Worm (Caenorhabditis elegans) whole organism, young adult: Measurements from ENCODE around the gene msp-59.
"Not testable (repeated sequence)": the region's sequence is repeated elsewhere in the genome, so short reads cannot be mapped to it uniquely, and the experiment has no call there.

Source experiments
- F10E7.11 ChIP-seq: sonication (generic microtip); optimal IDR thresholded peaks from 2 replicates; lab custom pipeline; 2017; ENCODE audit warnings: mild to moderate bottlenecking, missing genetic modification characterization, moderate library complexity, missing compliant biosample characterization
- F33H1.4 ChIP-seq: fragments of 200-800 bp; sonication (Bioruptor generic); IDR thresholded peaks from 2 replicates; pipeline ENCODE4 v1.3.6; 2022; ENCODE audit warnings: missing genetic modification reagents, missing genetic modification characterization, missing compliant biosample characterization
- K12H6.12 ChIP-seq: fragments of 200-800 bp; sonication (Bioruptor generic); optimal IDR thresholded peaks from 2 replicates; lab custom pipeline; 2018; ENCODE audit warnings: mild to moderate bottlenecking, missing genetic modification characterization, missing compliant biosample characterization
- Y95B8A.8 ChIP-seq: fragments of 200-800 bp; sonication (Bioruptor generic); IDR thresholded peaks from 2 replicates; pipeline ENCODE4 v1.3.6; 2022; ENCODE audit warnings: missing genetic modification reagents, missing genetic modification characterization, missing compliant biosample characterization
- akir-1 ChIP-seq: fragments of 200-800 bp; sonication (Bioruptor generic); optimal IDR thresholded peaks from 2 replicates; lab custom pipeline; 2018; ENCODE audit warnings: mild to moderate bottlenecking, missing genetic modification characterization, moderate library complexity, missing compliant biosample characterization
- atf-7 ChIP-seq: sonication (generic microtip); optimal IDR thresholded peaks from 2 replicates; lab custom pipeline; 2017; ENCODE audit warnings: mild to moderate bottlenecking, missing genetic modification characterization, missing compliant biosample characterization
- attf-6 ChIP-seq: fragments of 200-800 bp; sonication (Bioruptor generic); IDR thresholded peaks from 2 replicates; pipeline ENCODE4 v1.3.6; 2022; ENCODE audit warnings: missing genetic modification reagents, missing genetic modification characterization, missing compliant biosample characterization
- cebp-1 ChIP-seq, 2 experiments: fragments of 200-800 bp in 1 of 2; sonication (Bioruptor generic) in 1 of 2; sonication (generic microtip) in 1 of 2; IDR thresholded peaks in 1 of 2; optimal IDR thresholded peaks in 1 of 2; 2 replicates each; pipeline versions ENCODE4 v1.3.6 to Lab custom; 2017 to 2022; ENCODE audit warnings: missing compliant biosample characterization in 2 of 2, missing genetic modification characterization in 2 of 2, mild to moderate bottlenecking in 1 of 2, missing genetic modification reagents in 1 of 2, moderate library complexity in 1 of 2
- ceh-100 ChIP-seq: fragments of 200-800 bp; sonication (Bioruptor generic); IDR thresholded peaks from 2 replicates; pipeline ENCODE4 v1.3.6; 2022; ENCODE audit warnings: missing genetic modification reagents, missing genetic modification characterization, missing compliant biosample characterization
- ceh-58 ChIP-seq: fragments of 200-800 bp; sonication (Bioruptor generic); IDR thresholded peaks from 2 replicates; pipeline ENCODE4 v1.3.6; 2022; ENCODE audit warnings: missing genetic modification characterization, missing compliant biosample characterization
- ceh-79 ChIP-seq: sonication (generic microtip); optimal IDR thresholded peaks from 2 replicates; lab custom pipeline; 2017; ENCODE audit warnings: mild to moderate bottlenecking, missing genetic modification characterization, missing compliant biosample characterization
- ceh-91 ChIP-seq: fragments of 200-800 bp; sonication (Bioruptor generic); IDR thresholded peaks from 2 replicates; pipeline ENCODE4 v1.3.6; 2022; ENCODE audit warnings: missing genetic modification reagents, missing genetic modification characterization, missing compliant biosample characterization
- die-1 ChIP-seq: sonication (generic microtip); optimal IDR thresholded peaks from 2 replicates; lab custom pipeline; 2016; ENCODE audit warnings: missing genotype, mild to moderate bottlenecking, missing genetic modification characterization, missing compliant biosample characterization
- dox-1 ChIP-seq: fragments of 200-800 bp; sonication (Bioruptor generic); IDR thresholded peaks from 2 replicates; pipeline ENCODE4 v1.3.6; 2022; ENCODE audit warnings: missing genetic modification reagents, missing genetic modification characterization, missing compliant biosample characterization
- dpl-1 ChIP-seq: fragments of 150-350 bp; optimal IDR thresholded peaks from 2 replicates; lab custom pipeline; 2014; ENCODE audit warnings: missing biosample characterization, missing genetic modification reagents, missing genetic modification characterization
- egrh-3 ChIP-seq: fragments of 200-800 bp; sonication (Bioruptor generic); IDR thresholded peaks from 2 replicates; pipeline ENCODE4 v1.3.6; 2022; ENCODE audit warnings: missing genetic modification reagents, missing genetic modification characterization, missing compliant biosample characterization
- ets-4 ChIP-seq: fragments of 200-800 bp; sonication (Bioruptor generic); optimal IDR thresholded peaks from 2 replicates; lab custom pipeline; 2018; ENCODE audit warnings: mild to moderate bottlenecking, missing genetic modification characterization, missing compliant biosample characterization
- fkh-3 ChIP-seq: sonication (generic microtip); optimal IDR thresholded peaks from 2 replicates; lab custom pipeline; 2016; ENCODE audit warnings: mild to moderate bottlenecking, missing genetic modification characterization, missing compliant biosample characterization
- gei-17 ChIP-seq: fragments of 200-800 bp; sonication (Bioruptor generic); optimal IDR thresholded peaks from 2 replicates; lab custom pipeline; 2018; ENCODE audit warnings: mild to moderate bottlenecking, missing genetic modification characterization, missing compliant biosample characterization
- hlh-26 ChIP-seq: fragments of 200-800 bp; sonication (Bioruptor generic); conservative IDR thresholded peaks from 2 replicates; pipeline ENCODE4 v1.3.6; 2022; ENCODE audit warnings: missing genetic modification reagents, missing genetic modification characterization, missing compliant biosample characterization
- hmg-20 ChIP-seq: fragments of 200-800 bp; sonication (Bioruptor generic); IDR thresholded peaks from 2 replicates; pipeline ENCODE4 v1.3.6; 2022; ENCODE audit warnings: missing genetic modification reagents, missing genetic modification characterization, missing compliant biosample characterization
- hrde-1 ChIP-seq: sonication (generic microtip); optimal IDR thresholded peaks from 2 replicates; lab custom pipeline; 2016; ENCODE audit warnings: missing genetic modification characterization, mild to moderate bottlenecking, missing compliant biosample characterization, moderate library complexity, missing genotype, missing genetic modification reagents, borderline replicate concordance
- hsf-1 ChIP-seq: fragments of 200-800 bp; sonication (Bioruptor generic); IDR thresholded peaks from 2 replicates; pipeline ENCODE4 v1.3.6; 2022; ENCODE audit warnings: missing genetic modification reagents, missing genetic modification characterization, missing compliant biosample characterization
- let-607 ChIP-seq, 2 experiments: fragments of 200-800 bp in 1 of 2; sonication (Bioruptor generic) in 1 of 2; sonication (generic microtip) in 1 of 2; optimal IDR thresholded peaks; 2 replicates each; lab custom pipeline; 2016 to 2018; ENCODE audit warnings: mild to moderate bottlenecking in 2 of 2, missing compliant biosample characterization in 2 of 2, missing genetic modification characterization in 2 of 2, moderate library complexity in 2 of 2, missing genotype in 1 of 2
- lin-26 ChIP-seq: fragments of 200-800 bp; sonication (Bioruptor generic); IDR thresholded peaks from 2 replicates; pipeline ENCODE4 v1.3.6; 2022; ENCODE audit warnings: missing genetic modification reagents, missing genetic modification characterization, missing compliant biosample characterization
- lir-1 ChIP-seq: fragments of 200-800 bp; sonication (Bioruptor generic); conservative IDR thresholded peaks from 2 replicates; pipeline ENCODE4 v1.3.6; 2022; ENCODE audit warnings: missing genetic modification reagents, missing genetic modification characterization, missing compliant biosample characterization
- lsy-27 ChIP-seq: sonication (generic microtip); optimal IDR thresholded peaks from 2 replicates; lab custom pipeline; 2017; ENCODE audit warnings: missing genetic modification characterization, mild to moderate bottlenecking, missing compliant biosample characterization, antibody characterized with exemption, missing genotype, borderline replicate concordance; ENCODE audit not compliant: insufficient read depth
- mel-28 ChIP-seq: sonication (generic microtip); optimal IDR thresholded peaks from 2 replicates; lab custom pipeline; 2016; ENCODE audit warnings: borderline replicate concordance, mild to moderate bottlenecking, missing genetic modification characterization, missing compliant biosample characterization
- mes-4 ChIP-seq: sonication (generic microtip); optimal IDR thresholded peaks from 2 replicates; lab custom pipeline; 2016; ENCODE audit warnings: missing genotype, missing genetic modification characterization, missing compliant biosample characterization
- nfya-2 ChIP-seq: fragments of 200-800 bp; sonication (Bioruptor generic); IDR thresholded peaks from 2 replicates; pipeline ENCODE4 v1.3.6; 2022; ENCODE audit warnings: missing genetic modification reagents, missing genetic modification characterization, missing compliant biosample characterization
- nhr-80 ChIP-seq: sonication (generic microtip); optimal IDR thresholded peaks from 2 replicates; lab custom pipeline; 2016; ENCODE audit warnings: missing genetic modification characterization, missing compliant biosample characterization
- pbrm-1 ChIP-seq: fragments of 200-800 bp; sonication (Bioruptor generic); IDR thresholded peaks from 2 replicates; pipeline ENCODE4 v1.3.6; 2022; ENCODE audit warnings: missing genetic modification reagents, missing genetic modification characterization, missing compliant biosample characterization
- rec-8 ChIP-seq, 2 experiments: sonication (generic microtip); optimal IDR thresholded peaks; 2 replicates each; lab custom pipeline; 2016; ENCODE audit warnings: mild to moderate bottlenecking in 2 of 2, missing genetic modification characterization in 2 of 2, missing genetic modification reagents in 2 of 2, missing genotype in 2 of 2, missing biosample characterization in 1 of 2, missing compliant biosample characterization in 1 of 2, moderate library complexity in 1 of 2
- snpc-1.3 ChIP-seq: sonication (generic microtip); optimal IDR thresholded peaks from 2 replicates; lab custom pipeline; 2017; ENCODE audit warnings: missing genetic modification characterization, mild to moderate bottlenecking, missing compliant biosample characterization, antibody characterized with exemption, moderate library complexity, missing genotype, missing genetic modification reagents; ENCODE audit not compliant: insufficient read depth
- tbx-9 ChIP-seq: sonication (generic microtip); optimal IDR thresholded peaks from 2 replicates; lab custom pipeline; 2016; ENCODE audit warnings: borderline replicate concordance, missing genetic modification characterization, inconsistent platforms, missing compliant biosample characterization
- tlf-1 ChIP-seq: fragments of 200-800 bp; sonication (Bioruptor generic); optimal IDR thresholded peaks from 2 replicates; lab custom pipeline; 2018; ENCODE audit warnings: mild to moderate bottlenecking, missing genetic modification characterization, missing compliant biosample characterization
- zim-3 ChIP-seq: sonication (generic microtip); optimal IDR thresholded peaks from 2 replicates; lab custom pipeline; 2017; ENCODE audit warnings: mild to moderate bottlenecking, missing genetic modification characterization, moderate library complexity, missing compliant biosample characterization
- ztf-6 ChIP-seq: fragments of 200-800 bp; sonication (Bioruptor generic); IDR thresholded peaks from 2 replicates; pipeline ENCODE4 v1.3.6; 2022; ENCODE audit warnings: missing genetic modification reagents, missing genetic modification characterization, missing compliant biosample characterization

msp-59 gene

ce11 chrIV:5313011-5313410 is at the start of gene msp-59, which contains the start of gene ZK354.2:
Gene msp-59 (minus strand): TSS chrIV:5313111.
Gene ZK354.2 (plus strand): TSS chrIV:5313405.
- not testable (repeated sequence) for TF ChIP-seq ceh-91 (GFP tag; lab: Robert Waterston, UW); attf-6 (GFP tag; lab: Robert Waterston, UW); rec-8 (tag; optimal IDR thresholded peaks at IDR 0.05; lab: Kevin White, UChicago)
- TF ChIP-seq, all 124 proteins: peak for 0; not testable (repeated sequence) for 124

- TF ChIP-seq cebp-1 (GFP tag; IDR thresholded peaks at IDR 0.05; lab: Robert Waterston, UW) (no peak), cebp-1 (tag; optimal IDR thresholded peaks at IDR 0.05; lab: Kevin White, UChicago) (no peak), ets-4 (GFP tag; lab: Kevin White, UChicago) (no peak), F33H1.4 (no peak), tlf-1 (GFP tag; lab: Kevin White, UChicago) (no peak), ceh-100 (no peak), lin-26 (GFP tag; lab: Robert Waterston, UW) (no peak), let-607 (tag; optimal IDR thresholded peaks at IDR 0.05; lab: Kevin White, UChicago) (no peak), F10E7.11 (tag; lab: Kevin White, UChicago) (no peak), hrde-1 (tag; lab: Kevin White, UChicago) (no peak), dox-1 (GFP tag; lab: Robert Waterston, UW) (no peak), mel-28 (tag; lab: Kevin White, UChicago) (no peak), pbrm-1 (no peak), nfya-2 (GFP tag; lab: Robert Waterston, UW) (no peak), zim-3 (tag; lab: Kevin White, UChicago) (no peak), lir-1 (GFP tag; lab: Robert Waterston, UW) (no peak), mes-4 (tag; lab: Kevin White, UChicago) (no peak), ztf-6 (GFP tag; lab: Robert Waterston, UW) (no peak), atf-7 (no peak), Y95B8A.8 (no peak), ceh-79 (tag; lab: Kevin White, UChicago) (no peak)
These were observed 47.6 kb upstream of the msp-59 start, which contains the start of gene F41H10.5 for ce11 chrIV:5360533-5360932. Gene F41H10.5 (plus strand): TSS chrIV:5360907.

- TF ChIP-seq ceh-100: no peak
- TF ChIP-seq hlh-26: no peak
- TF ChIP-seq hmg-20 (GFP tag; lab: Robert Waterston, UW): no peak
- TF ChIP-seq die-1 (tag; lab: Kevin White, UChicago): no peak
- TF ChIP-seq K12H6.12 (tag; lab: Kevin White, UChicago): no peak
- TF ChIP-seq tbx-9 (tag; lab: Kevin White, UChicago): no peak
- no peak for TF ChIP-seq lsy-27 (tag; lab: Kevin White, UChicago)
- no peak for TF ChIP-seq gei-17 (GFP tag; lab: Kevin White, UChicago)
- no peak for TF ChIP-seq nhr-80 (tag; lab: Kevin White, UChicago)
- no peak for TF ChIP-seq ceh-58
- TF ChIP-seq rec-8 (tag; optimal IDR thresholded peaks at IDR 0.05; lab: Kevin White, UChicago): no peak
- no peak for TF ChIP-seq F10E7.11 (tag; lab: Kevin White, UChicago)
- TF ChIP-seq snpc-1.3 (tag; lab: Kevin White, UChicago): no peak
- no peak for TF ChIP-seq hrde-1 (tag; lab: Kevin White, UChicago)
- no peak for TF ChIP-seq akir-1 (GFP tag; lab: Kevin White, UChicago)
- TF ChIP-seq fkh-3 (tag; lab: Kevin White, UChicago): no peak
- no peak for TF ChIP-seq egrh-3 (GFP tag; lab: Robert Waterston, UW)
- no peak for TF ChIP-seq hsf-1
- TF ChIP-seq dpl-1: no peak
These were observed 41.7 kb upstream of the msp-59 start for ce11 chrIV:5354564-5354963.
